ENCODE assay signal across 2 worm cellular contexts in the genomic region with DNA sequence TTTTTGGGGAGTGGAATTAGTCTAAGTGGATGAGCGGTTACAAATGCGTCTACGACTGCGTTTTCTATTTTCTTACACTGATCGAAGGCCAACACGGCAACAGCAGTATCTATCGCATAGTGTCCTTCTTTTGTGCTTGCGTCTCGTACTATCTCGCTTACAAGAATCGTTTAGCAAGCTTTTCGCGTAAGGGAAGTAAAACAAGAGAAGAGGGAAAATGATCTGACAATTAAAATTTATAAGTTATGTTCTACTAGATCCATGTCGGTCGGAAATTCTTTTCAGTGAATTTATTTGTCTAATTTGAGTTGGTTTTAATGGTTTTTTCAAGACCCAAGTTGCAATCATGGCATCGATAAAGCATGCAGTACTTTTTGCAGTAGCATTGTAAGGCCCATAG.
A peak's percentile ranks its signal among the peaks of the same experiment; 100 is the strongest.
TF ChIP-seq lines count a peak whose summit lies in the region.

TSS of gene fkb-4 (minus strand) at position 101 of the 400 bp plus-strand sequence.

TF ChIP-seq in whole organism, L1 larva, 84 proteins besides CTCF, POLR2A, EP300 and RAD21:
- TF ChIP-seq sox-4 (tag; optimal IDR thresholded peaks at IDR 0.05; lab: Kevin White, UChicago) = no peak
- peak; percentile 35 for TF ChIP-seq blmp-1 (tag; optimal IDR thresholded peaks at IDR 0.05; lab: Kevin White, UChicago)

TF ChIP-seq in whole organism, L3 larva, 47 proteins besides CTCF, POLR2A, EP300 and RAD21:
- TF ChIP-seq pqm-1 (tag; optimal IDR thresholded peaks at IDR 0.05; lab: Kevin White, UChicago) (no peak), nhr-77 (tag; optimal IDR thresholded peaks at IDR 0.05; lab: Kevin White, UChicago) (no peak), elt-1 (tag; optimal IDR thresholded peaks at IDR 0.05; lab: Kevin White, UChicago) (no peak), egl-5 (tag; optimal IDR thresholded peaks at IDR 0.05; lab: Kevin White, UChicago) (no peak), nhr-25 (tag; optimal IDR thresholded peaks at IDR 0.05; lab: Kevin White, UChicago) (peak; percentile 44), unc-39 (tag; optimal IDR thresholded peaks at IDR 0.05; lab: Kevin White, UChicago) (no peak), pha-4 (tag; optimal IDR thresholded peaks at IDR 0.05; lab: Kevin White, UChicago) (no peak)
